Worm (Caenorhabditis elegans): Measurements from ENCODE around the gene lon-1.

- TF ChIP-seq ama-1 (optimal IDR thresholded peaks at IDR 0.05) (peak; percentile 43), nhr-23 (tag; optimal IDR thresholded peaks at IDR 0.05) (no peak), ztf-11 (tag; optimal IDR thresholded peaks at IDR 0.05) (no peak), lin-13 (GFP tag; optimal IDR thresholded peaks at IDR 0.05) (no peak), ceh-16 (tag; optimal IDR thresholded peaks at IDR 0.05) (no peak), unc-62 (GFP tag; optimal IDR thresholded peaks at IDR 0.05) (no peak), dmd-4 (tag; optimal IDR thresholded peaks at IDR 0.05) (no peak), mdl-1 (tag; optimal IDR thresholded peaks at IDR 0.05) (no peak), ceh-82 (tag; optimal IDR thresholded peaks at IDR 0.05) (no peak)
Observed at ce11 chrIII:5505474-5506022, 31.3 kb downstream of the lon-1 start.
